Fruit fly (Drosophila melanogaster): ENCODE data around the gene dl.
A peak's percentile ranks its signal among the peaks of the same experiment; 100 is the strongest.

dl gene

DNA sequence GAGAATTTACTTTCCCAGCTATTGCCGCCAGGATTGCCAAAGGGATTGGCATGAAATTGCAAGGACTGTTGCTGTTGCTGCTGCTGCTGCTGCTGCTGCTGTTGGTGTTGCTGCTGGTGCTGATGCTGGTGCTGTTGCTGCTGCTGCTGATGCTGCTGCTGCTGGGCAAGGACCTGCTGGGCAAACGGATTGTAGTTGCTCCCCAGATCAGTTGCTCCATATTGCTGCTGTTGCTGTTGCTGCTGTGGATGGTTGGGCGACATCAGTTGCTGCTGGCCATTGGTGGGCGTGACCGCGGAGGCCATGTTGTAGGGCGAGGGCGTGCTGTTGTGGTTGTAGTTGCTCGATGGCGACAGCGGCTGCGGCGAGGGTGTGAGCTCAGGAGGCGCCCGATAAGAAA is 12.6 kb downstream of the dl start:
- TF ChIP-seq CG9948 (tag; optimal IDR thresholded peaks at IDR 0.05) (no peak), CG17806 (tag; optimal IDR thresholded peaks at IDR 0.05) (no peak), Ets98B (GFP tag; IDR thresholded peaks at IDR 0.05) (no peak), D1 (tag; optimal IDR thresholded peaks at IDR 0.05) (no peak), CG34367 (tag; optimal IDR thresholded peaks at IDR 0.05) (no peak), CG8301 (tag; optimal IDR thresholded peaks at IDR 0.05) (no peak), CG8159 (tag; optimal IDR thresholded peaks at IDR 0.05) (no peak), CG10348 (GFP tag; IDR thresholded peaks at IDR 0.05) (no peak), Snoo (tag; optimal IDR thresholded peaks at IDR 0.05) (no peak), CG15710 (tag; optimal IDR thresholded peaks at IDR 0.05) (no peak)

DNA sequence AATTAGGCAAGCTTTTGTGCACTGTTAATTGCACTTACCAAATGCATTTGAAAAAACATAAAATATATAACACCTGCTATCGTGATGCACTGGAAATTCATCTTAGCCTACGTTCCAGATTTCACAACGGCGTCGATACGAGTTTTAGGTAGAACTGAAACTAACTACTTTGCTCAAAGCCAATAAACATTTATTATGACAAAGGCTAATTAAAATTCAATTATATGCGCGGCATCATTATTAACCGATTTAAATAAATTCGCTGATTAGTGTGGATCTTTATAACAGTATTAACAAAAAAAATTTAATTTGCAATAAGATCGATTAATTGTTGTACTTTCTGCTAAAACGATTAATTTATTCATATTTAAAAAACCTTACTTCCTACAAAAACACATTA is 13.7 kb downstream of the dl start, which contains the start of gene CG33928:
CG33928 (minus strand) TSS at position 101 of the 400 bp plus-strand sequence.
- TF ChIP-seq D1 (tag; optimal IDR thresholded peaks at IDR 0.05) = no peak
- no peak for TF ChIP-seq CG10348 (GFP tag; IDR thresholded peaks at IDR 0.05)
- TF ChIP-seq CG32121 (GFP tag; IDR thresholded peaks at IDR 0.05) = no peak

DNA sequence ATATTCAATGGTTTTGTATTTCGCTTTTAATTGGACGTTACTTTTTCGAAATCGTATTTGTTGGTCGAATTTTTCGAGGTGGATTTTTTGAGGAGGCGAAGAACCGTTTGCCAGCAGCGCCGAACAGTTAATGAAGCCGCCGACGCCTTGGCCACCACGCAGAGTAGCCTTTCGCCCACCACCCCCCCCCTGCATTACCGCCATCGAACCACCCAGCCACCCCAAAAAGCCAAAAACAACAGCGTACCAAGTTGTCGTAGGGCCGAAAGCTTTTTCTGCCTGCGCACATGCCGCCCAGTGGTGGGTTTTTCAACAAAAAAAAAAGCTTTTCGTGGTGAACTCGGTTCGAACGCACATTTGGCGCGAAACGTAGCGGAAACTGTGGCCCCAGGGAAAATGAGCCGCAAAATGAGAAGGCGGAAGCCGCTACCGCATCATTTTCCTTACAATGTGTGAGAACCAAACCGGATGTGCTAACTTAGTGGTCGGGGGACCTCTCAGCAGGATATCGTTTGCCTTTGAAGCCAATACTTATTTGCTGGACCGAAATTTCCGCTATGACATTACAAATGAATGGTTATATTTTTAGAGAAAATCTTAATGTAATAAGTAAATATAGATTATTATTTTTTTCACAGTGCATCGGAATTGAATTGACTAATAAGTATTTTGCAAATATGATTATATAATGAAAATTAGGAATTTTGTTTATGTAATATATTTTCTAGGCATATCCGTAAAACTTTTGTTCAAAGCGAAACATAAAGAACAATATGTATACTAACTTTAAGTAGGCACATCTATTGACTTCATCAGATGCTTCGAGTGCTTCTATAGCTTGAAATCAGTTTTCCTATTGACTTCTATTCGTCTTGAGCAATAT is 16.9 kb downstream of the dl start, which contains the start of the genes Dif and CG5043:
Dif (minus strand) TSS at position 132 of the 883 bp plus-strand sequence.
CG5043 (plus strand) TSS at position 833 of the 883 bp plus-strand sequence.
- TF ChIP-seq Ets98B (GFP tag; IDR thresholded peaks at IDR 0.05) (peak; percentile 36; the same call in 1 of the 2 replicates), CG4496 (GFP tag; IDR thresholded peaks at IDR 0.05) (peak; percentile 46; the same call in 1 of the 3 replicates), Pif1B (GFP tag; optimal IDR thresholded peaks at IDR 0.05) (no peak)

- TF ChIP-seq CG4496 (GFP tag; IDR thresholded peaks at IDR 0.05) (peak; percentile 74), Pif1A (GFP tag; optimal IDR thresholded peaks at IDR 0.05) (peak; percentile 68), CG10348 (GFP tag; IDR thresholded peaks at IDR 0.05) (no peak), CG9948 (tag; optimal IDR thresholded peaks at IDR 0.05) (peak; percentile 43), CG34367 (tag; optimal IDR thresholded peaks at IDR 0.05) (no peak), CG14655 (GFP tag; optimal IDR thresholded peaks at IDR 0.05) (peak; percentile 66), Snoo (tag; optimal IDR thresholded peaks at IDR 0.05) (peak; percentile 55), CG8159 (tag; optimal IDR thresholded peaks at IDR 0.05) (peak; percentile 59), CG8301 (tag; optimal IDR thresholded peaks at IDR 0.05) (peak; percentile 48), Ets98B (GFP tag; IDR thresholded peaks at IDR 0.05) (peak; percentile 40; the same call in 1 of the 2 replicates), CG32121 (GFP tag; IDR thresholded peaks at IDR 0.05) (peak; percentile 83), EcR (GFP tag; optimal IDR thresholded peaks at IDR 0.05) (no peak), Pif1B (GFP tag; optimal IDR thresholded peaks at IDR 0.05) (peak; percentile 67)
These were observed 18.8 kb downstream of the dl start for dm6 chr2L:17431359-17431675.

DNA sequence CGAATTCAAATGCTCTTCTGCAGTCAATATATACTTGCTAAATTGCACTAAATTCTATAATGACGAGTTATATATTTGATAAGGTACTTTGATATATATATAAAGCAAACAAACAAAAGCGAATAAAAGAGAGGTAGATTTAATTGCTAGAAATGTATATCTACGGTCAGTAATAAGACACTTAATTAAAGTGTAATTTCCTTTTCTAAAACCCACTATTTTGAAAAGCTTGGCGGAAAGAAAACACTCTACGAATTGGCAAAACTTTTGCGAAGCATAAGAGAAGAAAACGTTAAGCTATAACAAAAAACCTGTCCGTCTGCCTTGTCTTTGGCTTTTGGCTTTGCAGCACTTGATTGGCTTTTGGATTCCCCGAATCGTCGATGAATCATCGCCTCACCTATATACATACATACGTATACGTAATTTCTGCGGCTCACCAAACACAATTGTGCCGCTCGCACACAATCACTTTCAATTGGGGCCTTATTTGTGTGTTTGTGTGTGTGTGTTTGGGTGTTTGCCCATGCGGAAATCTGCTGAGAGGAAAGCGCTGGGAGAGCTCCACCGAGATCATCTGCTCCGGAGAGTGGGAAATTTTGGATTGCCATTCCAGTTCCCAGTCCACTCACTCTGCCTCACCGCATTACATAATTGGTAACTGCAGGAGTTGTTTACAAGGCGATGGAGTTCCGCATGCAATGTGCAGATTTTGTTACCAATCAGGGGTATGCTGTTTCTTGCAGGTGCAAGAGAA is 19.4 kb downstream of the dl start:
- TF ChIP-seq Ets98B (GFP tag; IDR thresholded peaks at IDR 0.05) = no peak
- peak; percentile 75 for TF ChIP-seq CG15710 (tag; optimal IDR thresholded peaks at IDR 0.05)
- no peak for TF ChIP-seq gl (tag; optimal IDR thresholded peaks at IDR 0.05)
- peak; percentile 32 for TF ChIP-seq D1 (tag; optimal IDR thresholded peaks at IDR 0.05)
- peak; percentile 37 for TF ChIP-seq EcR (GFP tag; optimal IDR thresholded peaks at IDR 0.05)
- no peak for TF ChIP-seq Pif1A (GFP tag; optimal IDR thresholded peaks at IDR 0.05)
- no peak for TF ChIP-seq rn (GFP tag; IDR thresholded peaks at IDR 0.05)
- no peak for TF ChIP-seq CG10348 (GFP tag; IDR thresholded peaks at IDR 0.05)
- no peak for TF ChIP-seq Snoo (tag; optimal IDR thresholded peaks at IDR 0.05)
- TF ChIP-seq CG8301 (tag; optimal IDR thresholded peaks at IDR 0.05) = no peak
- TF ChIP-seq CG17806 (tag; optimal IDR thresholded peaks at IDR 0.05) = no peak
- no peak for TF ChIP-seq CG14655 (GFP tag; optimal IDR thresholded peaks at IDR 0.05)
- TF ChIP-seq CG13204 (GFP tag; optimal IDR thresholded peaks at IDR 0.05) = no peak
- TF ChIP-seq fd96Ca (GFP tag; IDR thresholded peaks at IDR 0.05) = 0 out of 3 replicates have a peak, but pooled peaks have one; percentile 44
- no peak for TF ChIP-seq CG32121 (GFP tag; IDR thresholded peaks at IDR 0.05)
- no peak for TF ChIP-seq CG4496 (GFP tag; IDR thresholded peaks at IDR 0.05)
- TF ChIP-seq CG12605 (GFP tag; IDR thresholded peaks at IDR 0.05) = no peak
- TF ChIP-seq Pif1B (GFP tag; optimal IDR thresholded peaks at IDR 0.05) = no peak
- peak; percentile 44 for TF ChIP-seq CG34367 (tag; optimal IDR thresholded peaks at IDR 0.05)
- TF ChIP-seq CG9948 (tag; optimal IDR thresholded peaks at IDR 0.05) = no peak
- no peak for TF ChIP-seq CG8159 (tag; optimal IDR thresholded peaks at IDR 0.05)

Measured in whole organism, pupa.